Fruit fly (Drosophila melanogaster): Measurements from ENCODE around the gene Pfdn4.

The Pfdn4 gene

dm6 chr3L:5359208-5360003, 8.4 kb downstream of the Pfdn4 start, which contains the start of gene Klp64D (continued):
- TF ChIP-seq Dbx (GFP tag; IDR thresholded peaks at IDR 0.05) (0 out of 3 replicates have a peak, but pooled peaks have one; percentile 47), NC2β (GFP tag; optimal IDR thresholded peaks at IDR 0.05) (no peak), aop (GFP tag; IDR thresholded peaks at IDR 0.05) (no peak), hth (optimal IDR thresholded peaks at IDR 0.05) (no peak), kni (GFP tag; optimal IDR thresholded peaks at IDR 0.05) (no peak), pros (GFP tag; optimal IDR thresholded peaks at IDR 0.05) (no peak), maf-S (GFP tag; optimal IDR thresholded peaks at IDR 0.05) (no peak), disco-r (GFP tag; optimal IDR thresholded peaks at IDR 0.05) (no peak), chm (GFP tag; IDR thresholded peaks at IDR 0.05) (no peak), CG16863 (GFP tag; optimal IDR thresholded peaks at IDR 0.05) (no peak), Awh (GFP tag; IDR thresholded peaks at IDR 0.05) (no peak), CG6272 (GFP tag; IDR thresholded peaks at IDR 0.05) (no peak), gcm (GFP tag; optimal IDR thresholded peaks at IDR 0.05) (no peak), Sox100B (GFP tag; optimal IDR thresholded peaks at IDR 0.05) (peak; percentile 19), CG4424 (GFP tag; optimal IDR thresholded peaks at IDR 0.05) (no peak), CG3407 (GFP tag; optimal IDR thresholded peaks at IDR 0.05) (no peak), CG8478 (optimal IDR thresholded peaks at IDR 0.05) (no peak), nau (GFP tag; optimal IDR thresholded peaks at IDR 0.05) (no peak), Sin3A (optimal IDR thresholded peaks at IDR 0.05) (no peak), kay (GFP tag; optimal IDR thresholded peaks at IDR 0.05) (no peak), CG4820 (GFP tag; optimal IDR thresholded peaks at IDR 0.05) (no peak), CG3995 (GFP tag; optimal IDR thresholded peaks at IDR 0.05) (no peak), CG14710 (tag; optimal IDR thresholded peaks at IDR 0.05) (peak; percentile 48), CG2678 (tag; optimal IDR thresholded peaks at IDR 0.05) (peak; percentile 56), CG16815 (GFP tag; optimal IDR thresholded peaks at IDR 0.05) (no peak), CG11093 (GFP tag; IDR thresholded peaks at IDR 0.05) (no peak), CG12236 (GFP tag; optimal IDR thresholded peaks at IDR 0.05) (no peak), esg (GFP tag; conservative IDR thresholded peaks at IDR 0.05) (no peak), CG2199 (GFP tag; IDR thresholded peaks at IDR 0.05) (no peak), pum (GFP tag; optimal IDR thresholded peaks at IDR 0.05) (no peak), CG18262 (tag; optimal IDR thresholded peaks at IDR 0.05) (peak; percentile 42), zfh2 (GFP tag; optimal IDR thresholded peaks at IDR 0.05) (no peak), nom (GFP tag; optimal IDR thresholded peaks at IDR 0.05) (no peak), CG4730 (GFP tag; IDR thresholded peaks at IDR 0.05) (no peak), Dip2 (GFP tag; IDR thresholded peaks at IDR 0.05) (no peak), CG11695 (GFP tag; IDR thresholded peaks at IDR 0.05) (no peak), bsh (GFP tag; optimal IDR thresholded peaks at IDR 0.05) (peak in 1 of 2 experiments; percentile 7), CG11085 (GFP tag; IDR thresholded peaks at IDR 0.05) (no peak), NFAT (GFP tag; IDR thresholded peaks at IDR 0.05) (no peak), CG6683 (GFP tag; optimal IDR thresholded peaks at IDR 0.05) (no peak), HLHmδ (GFP tag; optimal IDR thresholded peaks at IDR 0.05) (no peak), sug (tag; optimal IDR thresholded peaks at IDR 0.05) (peak; percentile 31), D19B (GFP tag; optimal IDR thresholded peaks at IDR 0.05) (no peak), Rx (GFP tag; IDR thresholded peaks at IDR 0.05) (no peak), tgo (GFP tag; IDR thresholded peaks at IDR 0.05) (no peak; the same call in 2 of the 3 replicates), CG10543 (GFP tag; optimal IDR thresholded peaks at IDR 0.05) (peak; percentile 60), Fer3 (tag; optimal IDR thresholded peaks at IDR 0.05) (peak; percentile 20), schlank (tag; optimal IDR thresholded peaks at IDR 0.05) (no peak), Hmx (GFP tag; optimal IDR thresholded peaks at IDR 0.05) (no peak), Atf3 (GFP tag; optimal IDR thresholded peaks at IDR 0.05) (no peak), CkIIα-i1 (GFP tag; IDR thresholded peaks at IDR 0.05) (no peak), CG10979 (tag; optimal IDR thresholded peaks at IDR 0.05) (peak; percentile 10)
